Fruit fly (Drosophila melanogaster): ENCODE measurements around the gene Naglu.

DNA sequence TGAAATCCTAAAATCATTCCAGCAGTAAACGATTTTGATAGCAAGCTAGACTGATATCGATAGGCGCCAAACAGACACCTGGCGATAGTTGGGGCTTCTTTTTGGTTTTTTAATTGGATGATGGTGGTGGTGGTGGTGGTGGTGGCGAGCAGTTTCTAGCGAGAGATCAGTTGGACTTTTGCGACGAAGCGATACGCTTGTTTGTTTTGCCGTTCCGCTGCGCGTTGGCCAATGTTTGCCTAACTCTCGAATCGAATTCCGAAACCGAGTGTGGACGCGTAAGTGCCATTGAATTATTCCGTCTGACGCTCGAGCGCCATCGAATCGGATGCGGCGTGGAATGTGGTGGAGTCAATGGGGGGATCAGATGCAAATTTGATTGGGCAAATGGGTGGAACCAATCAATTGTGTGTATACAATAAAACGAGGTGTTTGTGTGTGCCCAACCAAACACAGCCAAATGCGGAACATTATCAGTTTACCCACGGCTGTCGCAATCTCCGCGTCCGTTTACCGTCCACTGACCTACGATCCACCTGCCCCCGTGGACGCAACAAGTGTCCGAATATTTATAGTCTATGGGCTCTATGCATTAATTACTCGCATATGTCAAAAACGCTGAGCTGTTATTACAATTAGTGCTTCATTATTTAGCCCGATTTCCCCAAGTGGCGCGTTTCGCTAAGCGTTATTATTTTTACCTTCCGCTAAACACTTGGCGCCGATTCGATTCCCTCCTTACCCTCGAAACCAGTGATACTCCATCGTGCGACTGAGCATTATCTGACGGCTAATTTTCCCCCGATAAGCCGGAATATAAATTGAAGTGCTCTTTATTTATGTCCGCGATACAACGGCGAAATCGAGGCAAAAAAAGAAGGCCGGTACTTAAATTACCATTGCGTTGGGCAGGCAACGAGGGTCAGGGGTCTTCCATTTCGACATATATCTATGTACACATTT is 41.0 kb downstream of the Naglu start, which contains the start of gene CG17292:
- TF ChIP-seq Atf6 (GFP tag; IDR thresholded peaks at IDR 0.05) = peak; percentile 86
- no peak for TF ChIP-seq dm (GFP tag; optimal IDR thresholded peaks at IDR 0.05)

Measured in whole organism, embryonic.